Worm (Caenorhabditis elegans): ENCODE data around the gene ipla-2.

ce11 chrX:9862916-9863624, 25.2 kb upstream of the ipla-2 start, which contains the start of the genes gst-36 and R07B1.5:
- TF ChIP-seq ama-1 (optimal IDR thresholded peaks at IDR 0.05): no peak
- TF ChIP-seq ama-1 (GFP tag; optimal IDR thresholded peaks at IDR 0.05): no peak
- no peak for TF ChIP-seq nfyb-1 (GFP tag; IDR thresholded peaks at IDR 0.05)
- TF ChIP-seq F10E7.11 (tag; optimal IDR thresholded peaks at IDR 0.05): no peak
- no peak for TF ChIP-seq ztf-6 (GFP tag; IDR thresholded peaks at IDR 0.05)

All from whole organism, young adult.